Fruit fly (Drosophila melanogaster) whole organism, pupa: ENCODE data around the gene Indy-2.

ENCODE experiments used
- CG10348 ChIP-seq: fragments of 200-800 bp; sonication (Bioruptor generic); IDR thresholded peaks from 2 replicates; pipeline ENCODE4 v1.3.6; 2022; ENCODE audit warnings: missing biosample characterization, missing genetic modification characterization
- CG14655 ChIP-seq: fragments of 200-800 bp; sonication (Bioruptor generic); optimal IDR thresholded peaks from 3 replicates; lab custom pipeline; 2017; ENCODE audit warnings: mild to moderate bottlenecking, missing biosample characterization, missing genetic modification reagents, missing genetic modification characterization
- CG15710 ChIP-seq: fragments of 200-800 bp; sonication (Bioruptor generic); optimal IDR thresholded peaks from 2 replicates; lab custom pipeline; 2018; ENCODE audit warnings: missing biosample characterization, mild to moderate bottlenecking, missing genetic modification characterization, moderate library complexity
- CG17806 ChIP-seq: fragments of 200-800 bp; sonication (Bioruptor generic); optimal IDR thresholded peaks from 2 replicates; lab custom pipeline; 2018; ENCODE audit warnings: missing biosample characterization, mild to moderate bottlenecking, missing genetic modification characterization, moderate library complexity
- CG32121 ChIP-seq: fragments of 200-800 bp; sonication (Bioruptor generic); IDR thresholded peaks from 2 replicates; pipeline ENCODE4 v1.3.6; 2022; ENCODE audit warnings: missing biosample characterization, missing genetic modification characterization
- CG8159 ChIP-seq: fragments of 200-800 bp; sonication (Bioruptor generic); optimal IDR thresholded peaks from 3 replicates; lab custom pipeline; 2018; ENCODE audit warnings: missing biosample characterization, mild to moderate bottlenecking, missing genetic modification characterization, moderate library complexity
- CG9948 ChIP-seq: fragments of 200-800 bp; sonication (Bioruptor generic); optimal IDR thresholded peaks from 2 replicates; lab custom pipeline; 2018; ENCODE audit warnings: missing biosample characterization, mild to moderate bottlenecking, missing genetic modification characterization, moderate library complexity
- EcR ChIP-seq: fragments of 200-800 bp; sonication (Bioruptor generic); optimal IDR thresholded peaks from 3 replicates; lab custom pipeline; 2019; ENCODE audit warnings: missing biosample characterization, missing genetic modification characterization, mild to moderate bottlenecking, moderate library complexity, missing genetic modification reagents
- Ets98B ChIP-seq: fragments of 200-800 bp; sonication (Bioruptor generic); IDR thresholded peaks from 2 replicates; pipeline ENCODE4 v1.3.6; 2022; ENCODE audit warnings: missing biosample characterization, missing genetic modification characterization
- Pif1A ChIP-seq: fragments of 200-800 bp; sonication (Bioruptor generic); optimal IDR thresholded peaks from 3 replicates; lab custom pipeline; 2016; ENCODE audit warnings: missing biosample characterization, missing genetic modification characterization
- Snoo ChIP-seq: fragments of 200-800 bp; sonication (Bioruptor generic); optimal IDR thresholded peaks from 3 replicates; lab custom pipeline; 2017; ENCODE audit warnings: missing biosample characterization, mild to moderate bottlenecking, missing genetic modification characterization, inconsistent platforms
- gl ChIP-seq: fragments of 200-800 bp; sonication (Bioruptor generic); optimal IDR thresholded peaks from 2 replicates; lab custom pipeline; 2018; ENCODE audit warnings: missing biosample characterization, mild to moderate bottlenecking, missing genetic modification characterization
- rn ChIP-seq: fragments of 200-800 bp; sonication (Bioruptor generic); IDR thresholded peaks from 2 replicates; pipeline ENCODE4 v1.3.6; 2022; ENCODE audit warnings: missing biosample characterization, missing genetic modification characterization

DNA sequence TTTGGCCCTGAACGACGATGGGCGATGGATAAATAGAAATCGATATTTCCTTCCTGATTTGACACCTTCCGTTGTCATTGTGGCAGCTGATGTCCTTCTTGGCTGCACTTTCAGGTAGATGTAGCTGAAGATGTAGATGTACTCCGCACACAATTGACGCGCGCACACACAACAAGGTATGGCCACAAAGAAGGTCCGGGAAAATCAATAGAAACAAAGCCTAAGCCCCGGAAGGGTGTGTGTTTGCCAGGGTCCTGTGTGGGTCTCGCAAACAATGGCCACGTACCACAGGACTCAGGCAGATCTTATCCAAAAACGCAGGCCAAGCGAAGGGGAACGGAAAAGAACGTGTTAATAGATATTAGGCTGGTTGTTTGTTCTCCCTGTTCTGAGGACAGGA, 47.1 kb upstream of the Indy-2 start:
- TF ChIP-seq EcR (GFP tag; lab: Kevin White, UChicago) (no peak), CG17806 (tag; lab: Kevin White, UChicago) (no peak), gl (tag; lab: Kevin White, UChicago) (no peak), CG9948 (tag; lab: Kevin White, UChicago) (no peak), Ets98B (GFP tag; lab: Robert Waterston, UW) (no peak), Snoo (tag; lab: Kevin White, UChicago) (no peak), Pif1A (GFP tag; lab: Kevin White, UChicago) (no peak), CG10348 (no peak), CG14655 (GFP tag; lab: Kevin White, UChicago) (no peak), CG32121 (GFP tag; lab: Robert Waterston, UW) (no peak), CG8159 (tag; lab: Kevin White, UChicago) (no peak), rn (no peak), CG15710 (tag; lab: Kevin White, UChicago) (no peak)
